Worm (Caenorhabditis elegans): ENCODE measurements around the gene dnj-9.

dnj-9 gene

ce11 chrII:4802917-4803316 is 48.9 kb upstream of the dnj-9 start (continued):
- TF ChIP-seq egl-27 (tag; optimal IDR thresholded peaks at IDR 0.05): no peak
- TF ChIP-seq snpc-4 (tag; optimal IDR thresholded peaks at IDR 0.05): no peak
- TF ChIP-seq ztf-11 (tag; optimal IDR thresholded peaks at IDR 0.05): no peak
- no peak for TF ChIP-seq sox-4 (tag; optimal IDR thresholded peaks at IDR 0.05)
- no peak for TF ChIP-seq efl-1 (optimal IDR thresholded peaks at IDR 0.05)
- peak in 1 of 2 experiments; percentile 38 for TF ChIP-seq efl-1 (GFP tag; optimal IDR thresholded peaks at IDR 0.05 in 1 of 2)
- no peak for TF ChIP-seq unc-30 (tag; optimal IDR thresholded peaks at IDR 0.05)

ce11 chrII:4805799-4806198 is 46.1 kb upstream of the dnj-9 start:
- TF ChIP-seq lin-13 (GFP tag; optimal IDR thresholded peaks at IDR 0.05) (no peak), nhr-77 (tag; optimal IDR thresholded peaks at IDR 0.05) (no peak), unc-130 (tag; optimal IDR thresholded peaks at IDR 0.05) (peak; percentile 24), irx-1 (tag; optimal IDR thresholded peaks at IDR 0.05) (no peak), nhr-71 (tag; optimal IDR thresholded peaks at IDR 0.05) (peak; percentile 58), snu-23 (GFP tag; optimal IDR thresholded peaks at IDR 0.05) (peak; percentile 30), lin-14 (GFP tag; optimal IDR thresholded peaks at IDR 0.05) (peak; percentile 43), isw-1 (GFP tag; IDR thresholded peaks at IDR 0.05) (no peak), pqm-1 (tag; optimal IDR thresholded peaks at IDR 0.05) (no peak), rnt-1 (tag; optimal IDR thresholded peaks at IDR 0.05) (peak; percentile 51), hlh-17 (GFP tag; optimal IDR thresholded peaks at IDR 0.05; ENCODE audit: borderline replicate concordance) (no peak), nhr-19 (GFP tag; conservative IDR thresholded peaks at IDR 0.05) (peak; percentile 26), tbx-2 (tag; optimal IDR thresholded peaks at IDR 0.05) (no peak)

- TF ChIP-seq lsy-2 (tag; optimal IDR thresholded peaks at IDR 0.05) (no peak), unc-30 (tag; optimal IDR thresholded peaks at IDR 0.05) (no peak), irx-1 (tag; optimal IDR thresholded peaks at IDR 0.05) (no peak), nhr-90 (tag; optimal IDR thresholded peaks at IDR 0.05; ENCODE audit: poor library complexity) (no peak), nhr-12 (tag; optimal IDR thresholded peaks at IDR 0.05) (no peak), nhr-47 (tag; optimal IDR thresholded peaks at IDR 0.05) (no peak), nhr-28 (tag; optimal IDR thresholded peaks at IDR 0.05) (no peak), efl-1 (optimal IDR thresholded peaks at IDR 0.05) (no peak), efl-1 (GFP tag; optimal IDR thresholded peaks at IDR 0.05 in 1 of 2) (peak in 1 of 2 experiments; percentile 48)
Observed at ce11 chrII:4806261-4806660, 45.6 kb upstream of the dnj-9 start.

ce11 chrII:4806726-4807125 is 45.1 kb upstream of the dnj-9 start:
- TF ChIP-seq jun-1 (tag; optimal IDR thresholded peaks at IDR 0.05) (no peak), ceh-8 (GFP tag; optimal IDR thresholded peaks at IDR 0.05) (no peak), unc-62 (GFP tag; optimal IDR thresholded peaks at IDR 0.05) (no peak), ceh-88 (GFP tag; IDR thresholded peaks at IDR 0.05) (no peak), lin-14 (GFP tag; optimal IDR thresholded peaks at IDR 0.05) (peak; percentile 55), nhr-71 (tag; optimal IDR thresholded peaks at IDR 0.05) (peak; percentile 32), rnt-1 (tag; optimal IDR thresholded peaks at IDR 0.05) (peak; percentile 56), C16A3.4 (tag; optimal IDR thresholded peaks at IDR 0.05) (no peak), nhr-76 (tag; optimal IDR thresholded peaks at IDR 0.05) (no peak), mep-1 (tag; optimal IDR thresholded peaks at IDR 0.05) (no peak), nhr-19 (GFP tag; conservative IDR thresholded peaks at IDR 0.05) (no peak), zag-1 (tag; optimal IDR thresholded peaks at IDR 0.05) (no peak), tbx-2 (tag; optimal IDR thresholded peaks at IDR 0.05) (no peak), aly-2 (tag; optimal IDR thresholded peaks at IDR 0.05) (no peak)

ce11 chrII:4811986-4812385 is 39.9 kb upstream of the dnj-9 start, which contains the start of gene rig-6:
Gene rig-6 (minus strand): TSS chrII:4812086.
- TF ChIP-seq ztf-4 (tag; optimal IDR thresholded peaks at IDR 0.05) (no peak), egl-27 (tag; optimal IDR thresholded peaks at IDR 0.05) (no peak), snu-23 (GFP tag; optimal IDR thresholded peaks at IDR 0.05) (no peak), pqm-1 (tag; optimal IDR thresholded peaks at IDR 0.05) (no peak), egl-13 (tag; optimal IDR thresholded peaks at IDR 0.05) (no peak), ceh-90 (tag; optimal IDR thresholded peaks at IDR 0.05) (no peak)

Measured in whole organism, L1 larva.